Worm (Caenorhabditis elegans): ENCODE measurements around the gene F10B5.2.

DNA sequence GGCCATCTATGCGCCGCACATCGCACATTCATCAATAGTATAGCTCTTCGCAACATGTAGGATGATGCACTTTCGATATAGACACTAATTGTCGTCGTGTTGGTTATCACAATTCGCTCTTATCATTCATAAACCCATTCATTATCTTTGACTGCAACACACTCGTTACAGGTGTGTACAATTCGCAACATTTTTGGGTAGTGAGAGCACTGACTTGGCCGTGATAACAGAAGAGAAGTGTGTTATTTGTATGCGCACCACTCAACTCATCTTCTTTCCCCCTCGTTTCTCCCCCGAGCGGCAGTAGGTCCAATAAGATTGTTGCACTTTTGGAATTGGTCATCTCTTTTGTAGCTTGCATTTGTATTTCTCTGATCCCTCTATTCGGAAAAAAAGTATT, 17.3 kb upstream of the F10B5.2 start:
- TF ChIP-seq mdl-1 (tag; optimal IDR thresholded peaks at IDR 0.05) (no peak), snpc-4 (tag; optimal IDR thresholded peaks at IDR 0.05) (no peak), tag-97 (GFP tag; IDR thresholded peaks at IDR 0.05) (no peak), lin-39 (tag; optimal IDR thresholded peaks at IDR 0.05) (no peak), unc-39 (tag; optimal IDR thresholded peaks at IDR 0.05) (no peak), nhr-76 (tag; optimal IDR thresholded peaks at IDR 0.05) (no peak), pha-4 (GFP tag; IDR thresholded peaks at IDR 0.05) (no peak), pha-4 (tag; optimal IDR thresholded peaks at IDR 0.05) (no peak), madf-9 (GFP tag; conservative IDR thresholded peaks at IDR 0.05) (no peak), dve-1 (tag; optimal IDR thresholded peaks at IDR 0.05; ENCODE audit: insufficient read depth) (peak; percentile 50)

All from whole organism, L4 larva.